Worm (Caenorhabditis elegans) whole organism, mixed stage, embryonic: ENCODE data around the gene col-41.
A peak's percentile ranks its signal among the peaks of the same experiment; 100 is the strongest.

ENCODE experiments used
- M03D4.4 ChIP-seq: sonication (generic microtip); optimal IDR thresholded peaks from 2 replicates; lab custom pipeline; 2017; ENCODE audit warnings: mild to moderate bottlenecking, missing genetic modification characterization, missing compliant biosample characterization
- bed-3 ChIP-seq: fragments of 200-800 bp; sonication (Bioruptor generic); optimal IDR thresholded peaks from 3 replicates; lab custom pipeline; 2018; ENCODE audit warnings: mild to moderate bottlenecking, missing genetic modification characterization, moderate library complexity, missing compliant biosample characterization
- blmp-1 ChIP-seq: fragments of 150-350 bp; optimal IDR thresholded peaks from 2 replicates; lab custom pipeline; 2014; ENCODE audit warnings: missing biosample characterization, missing genetic modification characterization
- ceh-39 ChIP-seq: fragments of 150-350 bp; optimal IDR thresholded peaks from 2 replicates; lab custom pipeline; 2014; ENCODE audit warnings: missing biosample characterization, missing genetic modification characterization
- ceh-43 ChIP-seq: fragments of 200-800 bp; sonication (Bioruptor generic); optimal IDR thresholded peaks from 2 replicates; lab custom pipeline; 2018; ENCODE audit warnings: mild to moderate bottlenecking, missing genetic modification characterization, moderate library complexity, missing compliant biosample characterization
- ceh-83 ChIP-seq: fragments of 200-800 bp; sonication (Bioruptor generic); optimal IDR thresholded peaks from 2 replicates; lab custom pipeline; 2018; ENCODE audit warnings: mild to moderate bottlenecking, missing genetic modification characterization, missing compliant biosample characterization
- ces-1 ChIP-seq: fragments of 150-350 bp; optimal IDR thresholded peaks from 2 replicates; lab custom pipeline; 2014; ENCODE audit warnings: missing biosample characterization, missing genetic modification reagents, missing genetic modification characterization
- cnd-1 ChIP-seq: fragments of 200-800 bp; sonication (Bioruptor generic); optimal IDR thresholded peaks from 2 replicates; lab custom pipeline; 2018; ENCODE audit warnings: mild to moderate bottlenecking, missing genetic modification characterization, missing compliant biosample characterization
- drap-1 ChIP-seq: fragments of 200-800 bp; sonication (Bioruptor generic); optimal IDR thresholded peaks from 3 replicates; lab custom pipeline; 2018; ENCODE audit warnings: mild to moderate bottlenecking, missing genetic modification characterization, missing compliant biosample characterization
- elt-1 ChIP-seq: sonication (generic microtip); optimal IDR thresholded peaks from 2 replicates; lab custom pipeline; 2017; ENCODE audit warnings: missing genetic modification characterization, mild to moderate bottlenecking, missing compliant biosample characterization, antibody characterized with exemption, moderate library complexity, borderline replicate concordance; ENCODE audit not compliant: insufficient read depth
- flh-1 ChIP-seq: fragments of 200-800 bp; sonication (Bioruptor generic); optimal IDR thresholded peaks from 2 replicates; lab custom pipeline; 2018; ENCODE audit warnings: mild to moderate bottlenecking, missing genetic modification characterization, moderate library complexity, missing compliant biosample characterization
- hlh-1 ChIP-seq: fragments of 150-350 bp; optimal IDR thresholded peaks from 2 replicates; lab custom pipeline; 2014; ENCODE audit warnings: missing biosample characterization, missing genetic modification reagents, missing genetic modification characterization
- lin-32 ChIP-seq: fragments of 200-800 bp; sonication (Bioruptor generic); optimal IDR thresholded peaks from 2 replicates; lab custom pipeline; 2018; ENCODE audit warnings: mild to moderate bottlenecking, missing genetic modification characterization, missing compliant biosample characterization
- mep-1 ChIP-seq: fragments of 150-350 bp; optimal IDR thresholded peaks from 2 replicates; lab custom pipeline; 2017; ENCODE audit warnings: missing biosample characterization, missing genetic modification reagents, missing genetic modification characterization, inconsistent platforms
- mls-2 ChIP-seq: sonication (generic microtip); optimal IDR thresholded peaks from 2 replicates; lab custom pipeline; 2016; ENCODE audit warnings: mild to moderate bottlenecking, missing genetic modification characterization, moderate library complexity, missing compliant biosample characterization
- nhr-12 ChIP-seq: fragments of 150-350 bp; optimal IDR thresholded peaks from 2 replicates; lab custom pipeline; 2014; ENCODE audit warnings: missing biosample characterization, missing genetic modification characterization
- nhr-2 ChIP-seq: fragments of 150-350 bp; optimal IDR thresholded peaks from 2 replicates; lab custom pipeline; 2014; ENCODE audit warnings: missing biosample characterization, missing genetic modification characterization
- nhr-28 ChIP-seq: fragments of 150-350 bp; optimal IDR thresholded peaks from 2 replicates; lab custom pipeline; 2014; ENCODE audit warnings: missing biosample characterization, missing genetic modification characterization
- nhr-76 ChIP-seq: sonication (generic microtip); optimal IDR thresholded peaks from 2 replicates; lab custom pipeline; 2017; ENCODE audit warnings: missing biosample characterization, missing genetic modification characterization
- pha-4 ChIP-seq: fragments of 150-350 bp; optimal IDR thresholded peaks from 2 replicates; lab custom pipeline; 2018; ENCODE audit warnings: missing biosample characterization, missing genetic modification reagents, missing genetic modification characterization
- sem-2 ChIP-seq: fragments of 200-800 bp; sonication (Bioruptor generic); optimal IDR thresholded peaks from 2 replicates; lab custom pipeline; 2018; ENCODE audit warnings: mild to moderate bottlenecking, missing genetic modification characterization, missing compliant biosample characterization
- snpc-4 ChIP-seq: fragments of 150-350 bp; optimal IDR thresholded peaks from 2 replicates; lab custom pipeline; 2014; ENCODE audit warnings: missing biosample characterization, missing genetic modification characterization
- sptf-1 ChIP-seq: sonication (generic microtip); optimal IDR thresholded peaks from 2 replicates; lab custom pipeline; 2017; ENCODE audit warnings: mild to moderate bottlenecking, missing genetic modification characterization, moderate library complexity, missing compliant biosample characterization
- tbx-8 ChIP-seq: fragments of 200-800 bp; sonication (Bioruptor generic); optimal IDR thresholded peaks from 2 replicates; lab custom pipeline; 2018; ENCODE audit warnings: mild to moderate bottlenecking, missing genetic modification characterization, moderate library complexity, missing compliant biosample characterization
- unc-120 ChIP-seq: sonication (generic microtip); optimal IDR thresholded peaks from 2 replicates; lab custom pipeline; 2017; ENCODE audit warnings: missing genetic modification characterization, missing compliant biosample characterization; ENCODE audit not compliant: poor library complexity, severe bottlenecking
- unc-39 ChIP-seq: fragments of 150-350 bp; optimal IDR thresholded peaks from 2 replicates; lab custom pipeline; 2014; ENCODE audit warnings: missing biosample characterization, missing genetic modification characterization
- unc-62 ChIP-seq: fragments of 150-350 bp; optimal IDR thresholded peaks from 2 replicates; lab custom pipeline; 2014; ENCODE audit warnings: missing biosample characterization, missing genetic modification reagents, missing genetic modification characterization
- zip-8 ChIP-seq: fragments of 150-350 bp; optimal IDR thresholded peaks from 2 replicates; lab custom pipeline; 2014; ENCODE audit warnings: missing biosample characterization, missing genetic modification characterization

The col-41 gene

ce11 chrX:15147640-15148039 is 28.6 kb downstream of the col-41 start, which contains the start of gene unc-7:
unc-7 (minus strand) TSS chrX:15147740.
- no peak for TF ChIP-seq unc-62 (GFP tag; lab: Kevin White, UChicago)
- no peak for TF ChIP-seq ces-1 (GFP tag; lab: Kevin White, UChicago)
- no peak for TF ChIP-seq sem-2 (GFP tag; lab: Kevin White, UChicago)
- no peak for TF ChIP-seq nhr-12

DNA sequence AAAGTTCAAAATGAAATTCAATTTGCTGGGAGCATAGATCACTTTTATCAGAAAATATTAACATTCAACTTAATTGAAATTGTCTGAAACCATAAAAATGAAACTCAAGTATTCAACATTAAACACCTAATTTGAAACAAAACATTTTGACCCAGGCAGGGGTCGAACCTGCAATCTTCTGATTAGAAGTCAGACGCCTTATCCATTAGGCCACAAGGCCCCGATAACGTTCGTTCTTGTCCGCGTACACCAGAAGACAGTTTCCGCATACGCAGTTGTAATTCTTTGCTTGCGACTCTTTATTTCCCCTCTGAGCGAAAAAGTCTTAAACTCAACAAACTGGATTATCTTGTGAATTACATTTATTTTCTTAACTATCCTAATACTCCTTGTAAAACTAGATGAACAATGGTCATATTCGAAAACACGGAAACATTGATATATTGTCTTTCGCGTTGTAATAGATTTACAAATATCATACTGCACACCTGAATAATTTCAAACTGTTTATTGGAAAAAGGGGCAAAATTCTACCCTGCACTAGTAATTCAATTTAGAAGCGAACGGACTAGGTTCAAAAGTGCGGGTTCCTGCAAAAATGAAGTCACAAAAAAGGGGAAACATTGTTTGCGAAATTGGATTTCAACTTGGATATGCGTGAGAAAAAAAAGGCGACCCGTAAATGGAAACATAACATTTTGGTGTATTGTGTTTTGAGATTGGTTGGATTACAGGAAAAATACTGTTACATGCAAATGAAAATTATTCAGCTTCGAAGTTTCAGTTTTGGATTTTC is 29.7 kb downstream of the col-41 start:
- no peak for TF ChIP-seq nhr-12
- peak; percentile 5 for TF ChIP-seq ces-1 (GFP tag; lab: Kevin White, UChicago)
- TF ChIP-seq sptf-1 (tag; lab: Kevin White, UChicago) = peak; percentile 18
- no peak for TF ChIP-seq lin-32 (GFP tag; lab: Kevin White, UChicago)
- TF ChIP-seq M03D4.4 (tag; lab: Kevin White, UChicago) = peak; percentile 16
- TF ChIP-seq, all 35 proteins: peak for 3

ce11 chrX:15134941-15135340 is 41.3 kb downstream of the col-41 start:
- no peak for TF ChIP-seq elt-1
- peak; percentile 80 for TF ChIP-seq ces-1 (GFP tag; lab: Kevin White, UChicago)
- no peak for TF ChIP-seq mep-1
- TF ChIP-seq nhr-28 (tag; lab: Kevin White, UChicago) = no peak

DNA sequence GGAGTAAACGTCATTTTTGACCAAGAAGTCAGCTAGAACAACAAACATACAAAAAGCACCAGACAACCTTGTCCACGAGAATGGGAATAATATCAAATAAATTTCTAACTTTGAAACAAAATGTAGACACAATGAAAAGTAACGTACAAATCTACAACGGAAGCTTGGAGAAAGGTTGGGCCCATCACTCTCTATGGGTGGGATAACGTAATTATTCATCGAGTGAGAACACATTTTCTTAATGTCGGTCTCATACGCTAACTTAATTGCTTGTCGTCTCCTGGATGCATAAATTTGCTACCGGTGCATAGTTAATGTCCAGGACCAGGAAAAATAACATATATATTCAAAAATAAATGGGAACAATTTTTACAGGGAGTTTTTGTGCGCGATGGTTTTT is 43.1 kb downstream of the col-41 start:
- no peak for TF ChIP-seq ceh-43 (GFP tag; lab: Kevin White, UChicago)
- no peak for TF ChIP-seq zip-8 (tag; lab: Kevin White, UChicago)
- no peak for TF ChIP-seq nhr-76 (tag; lab: Kevin White, UChicago)
- TF ChIP-seq mls-2 (tag; lab: Kevin White, UChicago) = no peak
- TF ChIP-seq nhr-2 = no peak
- no peak for TF ChIP-seq elt-1
- peak; percentile 79 for TF ChIP-seq ces-1 (GFP tag; lab: Kevin White, UChicago)

DNA sequence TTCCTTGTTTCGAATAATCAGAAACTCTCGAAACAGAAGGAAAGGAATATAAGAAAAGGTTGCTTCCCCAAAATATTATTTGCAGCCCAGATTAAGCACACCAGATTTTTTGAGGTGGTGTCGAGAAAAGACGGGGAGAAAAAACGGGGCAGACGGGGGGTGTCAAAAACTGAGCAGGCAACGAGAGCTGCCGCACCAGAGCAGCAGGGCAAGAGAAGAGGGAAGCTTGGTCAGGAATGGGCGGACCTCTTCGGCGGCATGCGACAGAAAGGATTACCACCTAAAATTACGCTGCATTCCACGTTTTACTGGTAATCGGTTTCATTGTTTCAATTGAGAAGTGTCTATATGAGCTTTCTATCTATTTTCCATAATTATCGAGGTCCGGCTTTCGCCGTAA is 44.2 kb downstream of the col-41 start:
- no peak for TF ChIP-seq hlh-1 (tag; lab: Kevin White, UChicago)
- no peak for TF ChIP-seq unc-62 (GFP tag; lab: Kevin White, UChicago)
- no peak for TF ChIP-seq tbx-8
- no peak for TF ChIP-seq ceh-83 (GFP tag; lab: Kevin White, UChicago)
- TF ChIP-seq snpc-4 (tag; lab: Kevin White, UChicago) = no peak
- no peak for TF ChIP-seq pha-4 (tag; lab: Kevin White, UChicago)
- TF ChIP-seq ces-1 (GFP tag; lab: Kevin White, UChicago) = no peak
- no peak for TF ChIP-seq bed-3 (GFP tag; lab: Kevin White, UChicago)
- no peak for TF ChIP-seq unc-39 (tag; lab: Kevin White, UChicago)
- no peak for TF ChIP-seq sptf-1 (tag; lab: Kevin White, UChicago)
- no peak for TF ChIP-seq ceh-39 (tag; lab: Kevin White, UChicago)
- no peak for TF ChIP-seq lin-32 (GFP tag; lab: Kevin White, UChicago)
- TF ChIP-seq cnd-1 (tag; lab: Kevin White, UChicago) = no peak
- TF ChIP-seq unc-120 = no peak
- no peak for TF ChIP-seq zip-8 (tag; lab: Kevin White, UChicago)
- TF ChIP-seq drap-1 = no peak
- no peak for TF ChIP-seq flh-1 (GFP tag; lab: Kevin White, UChicago)
- no peak for TF ChIP-seq ceh-43 (GFP tag; lab: Kevin White, UChicago)
- TF ChIP-seq mep-1 = no peak

ce11 chrX:15128184-15128583 is 48.1 kb downstream of the col-41 start:
- TF ChIP-seq ces-1 (GFP tag; lab: Kevin White, UChicago) (peak; percentile 80), blmp-1 (tag; lab: Kevin White, UChicago) (no peak)
- TF ChIP-seq, all 35 proteins: peak for 1
